Worm (Caenorhabditis elegans): Measurements from ENCODE around the gene srj-5.

DNA sequence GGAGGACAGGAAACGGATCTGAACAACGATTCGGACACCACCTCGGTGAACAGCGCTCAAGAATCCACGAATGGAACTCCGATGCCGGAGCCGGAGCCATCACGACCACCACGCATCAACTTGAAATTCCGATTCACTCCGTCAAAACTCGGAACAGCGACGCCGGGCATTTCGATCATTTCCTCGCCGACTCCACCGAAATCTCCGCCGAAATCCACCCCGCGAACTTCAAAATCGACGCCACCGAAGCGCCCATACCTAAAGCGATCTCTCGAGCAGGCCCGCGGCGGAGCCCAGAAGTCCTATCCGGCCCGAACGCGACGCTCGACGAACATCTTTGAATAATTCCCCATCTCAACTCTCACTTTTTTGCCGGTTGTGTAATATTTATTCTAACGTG is 36.7 kb upstream of the srj-5 start:
- no peak for TF ChIP-seq him-1 (tag; optimal IDR thresholded peaks at IDR 0.05)
- TF ChIP-seq dao-5 (tag; optimal IDR thresholded peaks at IDR 0.05): no peak
- no peak for TF ChIP-seq W03F9.2 (tag; optimal IDR thresholded peaks at IDR 0.05)
